Worm (Caenorhabditis elegans): Measurements from ENCODE around the gene C08F8.2.
"Not testable (repeated sequence)": the region's sequence is repeated elsewhere in the genome, so short reads cannot be mapped to it uniquely, and the experiment has no call there.

C08F8.2 gene

DNA sequence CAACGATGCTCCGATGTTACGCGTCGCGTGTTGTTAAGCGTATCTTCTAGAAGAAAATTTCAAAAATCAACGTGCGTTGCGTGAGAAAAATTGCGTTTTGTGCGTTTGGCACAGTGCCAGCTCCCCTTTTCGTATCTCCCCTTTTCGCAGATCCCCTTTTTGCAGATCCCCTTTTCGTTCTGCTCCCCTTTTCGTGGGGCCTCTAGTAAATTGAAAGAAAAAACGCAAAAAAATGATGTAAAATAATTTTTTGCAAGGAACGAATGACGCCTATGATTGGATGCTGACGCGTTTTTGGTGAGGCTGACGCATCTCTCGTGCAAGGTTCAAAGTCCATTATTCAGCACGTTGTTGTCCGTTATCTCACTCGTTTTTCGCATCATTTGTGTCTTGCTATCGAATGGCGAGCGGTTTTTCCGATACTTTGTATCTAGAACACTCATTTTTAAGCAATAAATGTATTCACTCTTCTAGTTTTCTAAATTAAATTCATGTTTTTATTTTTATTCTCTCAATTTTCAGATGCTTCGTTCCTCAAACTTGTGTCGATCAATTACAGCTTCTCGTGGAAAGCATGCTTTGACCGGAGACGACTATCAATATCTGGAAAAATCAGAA, 28.4 kb downstream of the C08F8.2 start, which contains the start of gene cpt-2:
cpt-2 (plus strand) TSS at position 523 of the 618 bp plus-strand sequence.
- TF ChIP-seq sma-9 (GFP tag; optimal IDR thresholded peaks at IDR 0.05) (peak; percentile 95), lsy-2 (tag; optimal IDR thresholded peaks at IDR 0.05) (peak; percentile 88 to 92), sem-4 (tag; optimal IDR thresholded peaks at IDR 0.05) (peak; percentile 49), F13H6.1 (tag; optimal IDR thresholded peaks at IDR 0.05) (peak; percentile 82), snpc-4 (tag; optimal IDR thresholded peaks at IDR 0.05) (peak; percentile 16), nhr-129 (tag; optimal IDR thresholded peaks at IDR 0.05) (peak; percentile 86), lin-11 (tag; optimal IDR thresholded peaks at IDR 0.05) (peak; percentile 46), sma-3 (GFP tag; optimal IDR thresholded peaks at IDR 0.05) (peak; percentile 81), zag-1 (tag; optimal IDR thresholded peaks at IDR 0.05) (peak; percentile 92), ZK546.5 (tag; optimal IDR thresholded peaks at IDR 0.05) (peak; percentile 37), gmeb-1 (tag; optimal IDR thresholded peaks at IDR 0.05) (peak; percentile 87), nhr-25 (tag; optimal IDR thresholded peaks at IDR 0.05) (peak; percentile 82), egl-27 (tag; optimal IDR thresholded peaks at IDR 0.05) (peak; percentile 70), R02D3.7 (tag; optimal IDR thresholded peaks at IDR 0.05) (peak; percentile 40), mdl-1 (tag; optimal IDR thresholded peaks at IDR 0.05) (peak in 1 of 2 experiments; percentile 76), ama-1 (optimal IDR thresholded peaks at IDR 0.05) (peak; percentile 50), nhr-10 (tag; optimal IDR thresholded peaks at IDR 0.05) (peak; percentile 58), nhr-6 (tag; optimal IDR thresholded peaks at IDR 0.05) (peak; percentile 77), blmp-1 (tag; optimal IDR thresholded peaks at IDR 0.05; ENCODE audit: insufficient read depth) (peak; percentile 46), nhr-21 (tag; optimal IDR thresholded peaks at IDR 0.05) (peak; percentile 91), mab-5 (tag; optimal IDR thresholded peaks at IDR 0.05) (peak; percentile 71), unc-55 (GFP tag; optimal IDR thresholded peaks at IDR 0.05) (peak; percentile 90), fos-1 (tag; optimal IDR thresholded peaks at IDR 0.05) (peak; percentile 86), nhr-12 (tag; optimal IDR thresholded peaks at IDR 0.05) (peak; percentile 30), crh-2 (tag; optimal IDR thresholded peaks at IDR 0.05) (peak; percentile 84), nhr-77 (tag; optimal IDR thresholded peaks at IDR 0.05) (peak; percentile 16), lin-13 (GFP tag; optimal IDR thresholded peaks at IDR 0.05) (peak; percentile 84), C34F6.9 (tag; optimal IDR thresholded peaks at IDR 0.05) (peak; percentile 88)
- not testable (repeated sequence) for TF ChIP-seq sma-9 (tag; optimal IDR thresholded peaks at IDR 0.05)

DNA sequence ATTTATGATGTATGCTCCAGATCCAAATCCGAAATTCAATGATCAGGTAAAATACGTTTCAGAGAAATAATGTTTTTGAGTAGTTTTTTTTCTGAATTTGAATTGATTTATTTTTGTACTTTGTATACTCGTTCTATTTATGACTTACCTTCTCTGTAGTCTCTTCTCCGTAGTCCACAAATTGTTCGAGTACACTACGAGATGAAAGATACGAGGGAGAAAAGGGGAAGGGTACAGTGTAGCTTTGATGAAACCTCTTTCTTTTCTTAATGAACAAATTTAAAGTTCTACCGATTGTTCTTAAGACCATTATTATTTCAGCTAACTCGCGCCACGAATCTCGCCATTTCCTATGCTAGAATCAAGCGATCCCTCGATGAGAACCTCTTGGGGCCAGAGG, 29.3 kb downstream of the C08F8.2 start:
- TF ChIP-seq fos-1 (tag; optimal IDR thresholded peaks at IDR 0.05) (peak; percentile 0), crh-2 (tag; optimal IDR thresholded peaks at IDR 0.05) (peak; percentile 6), nhr-12 (tag; optimal IDR thresholded peaks at IDR 0.05) (no peak), skn-1 (tag; optimal IDR thresholded peaks at IDR 0.05) (no peak), sma-9 (GFP tag; optimal IDR thresholded peaks at IDR 0.05) (no peak), sma-9 (tag; optimal IDR thresholded peaks at IDR 0.05) (no peak), R02D3.7 (tag; optimal IDR thresholded peaks at IDR 0.05) (no peak), mdl-1 (tag; optimal IDR thresholded peaks at IDR 0.05) (no peak), mbf-1 (tag; optimal IDR thresholded peaks at IDR 0.05) (no peak), nhr-21 (tag; optimal IDR thresholded peaks at IDR 0.05) (no peak)

DNA sequence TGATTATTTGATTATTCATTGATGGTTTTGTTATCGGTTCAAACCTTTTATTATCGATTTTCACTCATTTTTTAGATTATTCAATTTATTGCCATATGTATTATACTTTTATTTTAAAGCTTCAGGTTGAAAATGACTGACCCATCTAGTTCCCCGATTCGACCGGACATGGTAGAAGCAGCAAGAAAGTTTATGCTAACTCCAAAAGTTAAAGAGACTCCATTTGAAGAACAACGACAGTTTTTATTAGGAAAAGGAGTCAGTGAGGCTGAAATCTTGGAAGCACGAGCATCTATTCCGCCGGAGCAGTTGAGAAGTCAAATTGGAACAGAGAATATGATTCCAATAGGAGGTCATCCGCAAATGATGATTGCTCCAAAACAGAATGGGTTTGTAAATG, 32.2 kb downstream of the C08F8.2 start, which contains the start of gene prx-14:
prx-14 (plus strand) TSS at position 120 of the 400 bp plus-strand sequence.
- TF ChIP-seq R02D3.7 (tag; optimal IDR thresholded peaks at IDR 0.05) (no peak), fos-1 (tag; optimal IDR thresholded peaks at IDR 0.05) (peak; percentile 30)

DNA sequence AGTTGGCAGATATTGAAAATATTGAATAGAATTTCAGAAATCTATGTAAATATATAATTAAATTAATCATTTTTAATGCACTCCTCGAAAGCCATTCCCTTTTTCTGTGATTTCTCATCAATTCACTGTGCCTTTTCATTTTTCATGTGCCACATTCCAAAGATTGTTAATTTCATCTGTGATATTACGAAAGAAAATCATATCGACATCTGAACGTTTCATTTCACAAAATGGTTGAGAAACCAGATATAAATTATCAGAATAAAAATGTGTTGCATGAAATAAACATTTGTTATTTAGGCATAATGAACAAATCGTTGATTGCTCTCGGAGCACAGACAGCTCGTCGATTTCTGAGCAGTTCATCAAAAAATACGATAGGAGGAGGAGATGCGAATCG, 33.2 kb downstream of the C08F8.2 start, which contains the start of gene nuaf-3:
nuaf-3 (plus strand) TSS at position 301 of the 400 bp plus-strand sequence.
- TF ChIP-seq unc-39 (tag; optimal IDR thresholded peaks at IDR 0.05) (no peak), fos-1 (tag; optimal IDR thresholded peaks at IDR 0.05) (no peak), gmeb-1 (tag; optimal IDR thresholded peaks at IDR 0.05) (no peak), nhr-6 (tag; optimal IDR thresholded peaks at IDR 0.05) (no peak), zag-1 (tag; optimal IDR thresholded peaks at IDR 0.05) (no peak), ztf-4 (tag; optimal IDR thresholded peaks at IDR 0.05) (no peak), lin-13 (GFP tag; optimal IDR thresholded peaks at IDR 0.05) (no peak), ZK546.5 (tag; optimal IDR thresholded peaks at IDR 0.05) (no peak), peb-1 (tag; optimal IDR thresholded peaks at IDR 0.05) (no peak), nhr-21 (tag; optimal IDR thresholded peaks at IDR 0.05) (no peak), ceh-82 (tag; optimal IDR thresholded peaks at IDR 0.05) (no peak), sma-3 (GFP tag; optimal IDR thresholded peaks at IDR 0.05) (no peak), ceh-16 (tag; optimal IDR thresholded peaks at IDR 0.05) (no peak)
